Fruit fly (Drosophila melanogaster): Measurements from ENCODE around the gene CG9399.

Gene CG9399

DNA sequence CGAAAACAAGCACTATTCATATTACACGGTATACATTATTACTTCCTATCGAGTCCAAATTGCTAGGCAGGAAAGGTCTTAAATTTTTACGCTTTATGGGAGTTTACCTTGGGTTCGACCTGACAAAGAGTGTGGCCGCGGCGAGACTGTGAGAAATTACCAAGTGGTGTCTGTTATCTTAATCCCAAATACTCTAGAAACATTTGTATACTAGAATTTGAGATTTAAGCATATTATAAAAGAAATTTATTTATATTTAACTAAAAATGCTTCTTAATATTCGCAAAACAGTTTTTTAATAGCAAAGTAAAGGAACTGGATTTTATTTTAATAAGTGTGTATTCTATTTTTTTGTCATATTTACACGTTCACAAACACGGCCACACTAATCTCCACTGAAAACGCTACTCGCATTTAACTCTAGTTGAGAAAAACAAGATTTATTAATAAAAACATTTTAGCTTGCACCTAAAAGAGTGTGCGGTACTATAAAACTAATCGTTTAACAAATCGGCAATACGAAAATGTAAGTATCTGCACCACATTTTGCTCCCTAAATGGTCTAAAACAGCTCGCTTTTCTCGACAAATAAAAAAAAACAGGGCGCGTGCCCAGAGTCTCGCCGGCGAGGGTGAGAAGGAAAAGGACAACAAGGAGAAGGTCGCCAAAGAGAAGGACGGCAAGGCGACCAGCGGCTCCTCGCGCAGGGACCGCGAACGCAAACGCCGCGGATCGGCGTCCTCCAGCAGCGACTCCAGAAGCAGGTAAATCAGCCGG lies 22.2 kb downstream of the CG9399 start, which contains the start of the genes mura and RnpS1:
mura (minus strand) TSS at position 148 of the 777 bp plus-strand sequence.
RnpS1 (plus strand) TSS at position 376 of the 777 bp plus-strand sequence.
- no peak for TF ChIP-seq Rel (GFP tag; optimal IDR thresholded peaks at IDR 0.05)
- peak; percentile 58 for TF ChIP-seq Rel (tag; optimal IDR thresholded peaks at IDR 0.05)
- no peak for TF ChIP-seq Dif (GFP tag; optimal IDR thresholded peaks at IDR 0.05; ENCODE audit: partially characterized antibody)
- TF ChIP-seq rgr (GFP tag; optimal IDR thresholded peaks at IDR 0.05) = no peak
- no peak for TF ChIP-seq Sp1 (GFP tag; optimal IDR thresholded peaks at IDR 0.05)
- TF ChIP-seq HLH106 (tag; optimal IDR thresholded peaks at IDR 0.05) = no peak
- TF ChIP-seq Hnf4 (GFP tag; optimal IDR thresholded peaks at IDR 0.05) = no peak
- no peak for TF ChIP-seq CG9705 (GFP tag; optimal IDR thresholded peaks at IDR 0.05)
- no peak for TF ChIP-seq brk (GFP tag; optimal IDR thresholded peaks at IDR 0.05)

DNA sequence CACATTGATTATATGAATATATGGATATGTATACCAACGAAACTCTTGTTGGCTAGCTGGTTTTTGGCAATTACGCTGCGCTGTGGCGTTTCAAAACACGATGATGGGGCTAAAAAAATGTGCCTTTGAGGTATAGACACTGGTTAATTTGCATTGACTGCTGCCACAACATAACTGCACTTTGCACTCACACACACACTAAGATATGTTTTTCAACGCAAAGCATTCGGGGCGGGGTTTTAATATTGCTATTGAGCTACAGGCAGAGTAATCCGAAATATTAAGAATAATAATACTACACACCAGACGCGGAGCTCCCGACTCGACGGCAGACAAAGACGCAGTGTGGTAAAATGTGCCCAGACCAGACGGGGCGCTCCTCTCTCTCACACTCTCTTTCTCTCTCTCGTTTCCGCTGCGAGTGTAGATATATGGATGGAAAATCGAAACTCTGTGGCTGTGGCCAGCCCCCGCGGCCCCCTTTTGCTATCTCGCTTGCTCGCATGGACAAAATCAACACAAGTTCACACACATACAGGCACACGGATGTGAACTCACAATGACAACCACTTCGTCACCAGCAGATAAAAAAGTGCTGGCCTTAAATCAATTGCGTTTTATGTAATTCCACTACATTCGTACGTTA lies 22.9 kb downstream of the CG9399 start:
- TF ChIP-seq GATAd (GFP tag; optimal IDR thresholded peaks at IDR 0.05) (no peak), Rel (GFP tag; optimal IDR thresholded peaks at IDR 0.05) (no peak), Rel (tag; optimal IDR thresholded peaks at IDR 0.05) (peak; percentile 73), CrebA (GFP tag; optimal IDR thresholded peaks at IDR 0.05; ENCODE audit: borderline replicate concordance) (no peak), ey (GFP tag; optimal IDR thresholded peaks at IDR 0.05) (peak; percentile 5), brk (GFP tag; optimal IDR thresholded peaks at IDR 0.05) (no peak), fru (GFP tag; optimal IDR thresholded peaks at IDR 0.05) (peak; percentile 57), br (GFP tag; optimal IDR thresholded peaks at IDR 0.05) (peak; percentile 66), woc (GFP tag; optimal IDR thresholded peaks at IDR 0.05) (peak; percentile 24), lola (GFP tag; optimal IDR thresholded peaks at IDR 0.05) (no peak), Jra (GFP tag; optimal IDR thresholded peaks at IDR 0.05) (peak; percentile 59), sv (GFP tag; optimal IDR thresholded peaks at IDR 0.05) (no peak), Hnf4 (GFP tag; optimal IDR thresholded peaks at IDR 0.05) (peak; percentile 36), dmrt93B (GFP tag; optimal IDR thresholded peaks at IDR 0.05) (no peak), Hr83 (GFP tag; optimal IDR thresholded peaks at IDR 0.05; ENCODE audit: poor library complexity, severe bottlenecking) (peak; percentile 94), dl (GFP tag; optimal IDR thresholded peaks at IDR 0.05; ENCODE audit: insufficient read depth in 1 of 2, partially characterized antibody in 2 of 2) (peak; percentile 96), foxo (GFP tag; optimal IDR thresholded peaks at IDR 0.05) (peak in 1 of 2 experiments; percentile 58), Dif (GFP tag; optimal IDR thresholded peaks at IDR 0.05; ENCODE audit: partially characterized antibody) (peak; percentile 96), Myc (optimal IDR thresholded peaks at IDR 0.05) (no peak), dsf (GFP tag; optimal IDR thresholded peaks at IDR 0.05; ENCODE audit: borderline replicate concordance) (no peak), h (GFP tag; optimal IDR thresholded peaks at IDR 0.05) (peak; percentile 80), usp (GFP tag; optimal IDR thresholded peaks at IDR 0.05) (no peak), Hr78 (GFP tag; optimal IDR thresholded peaks at IDR 0.05) (no peak), N (GFP tag; optimal IDR thresholded peaks at IDR 0.05) (peak; percentile 49), psq (GFP tag; optimal IDR thresholded peaks at IDR 0.05) (peak; percentile 42), OdsH (GFP tag; optimal IDR thresholded peaks at IDR 0.05) (peak; percentile 58), Dfd (GFP tag; optimal IDR thresholded peaks at IDR 0.05) (no peak), rgr (GFP tag; optimal IDR thresholded peaks at IDR 0.05) (peak; percentile 68), jim (GFP tag; optimal IDR thresholded peaks at IDR 0.05) (peak; percentile 20), HLH106 (tag; optimal IDR thresholded peaks at IDR 0.05) (peak; percentile 39), CG32264 (GFP tag; optimal IDR thresholded peaks at IDR 0.05) (no peak), Sp1 (GFP tag; optimal IDR thresholded peaks at IDR 0.05) (peak; percentile 56)

DNA sequence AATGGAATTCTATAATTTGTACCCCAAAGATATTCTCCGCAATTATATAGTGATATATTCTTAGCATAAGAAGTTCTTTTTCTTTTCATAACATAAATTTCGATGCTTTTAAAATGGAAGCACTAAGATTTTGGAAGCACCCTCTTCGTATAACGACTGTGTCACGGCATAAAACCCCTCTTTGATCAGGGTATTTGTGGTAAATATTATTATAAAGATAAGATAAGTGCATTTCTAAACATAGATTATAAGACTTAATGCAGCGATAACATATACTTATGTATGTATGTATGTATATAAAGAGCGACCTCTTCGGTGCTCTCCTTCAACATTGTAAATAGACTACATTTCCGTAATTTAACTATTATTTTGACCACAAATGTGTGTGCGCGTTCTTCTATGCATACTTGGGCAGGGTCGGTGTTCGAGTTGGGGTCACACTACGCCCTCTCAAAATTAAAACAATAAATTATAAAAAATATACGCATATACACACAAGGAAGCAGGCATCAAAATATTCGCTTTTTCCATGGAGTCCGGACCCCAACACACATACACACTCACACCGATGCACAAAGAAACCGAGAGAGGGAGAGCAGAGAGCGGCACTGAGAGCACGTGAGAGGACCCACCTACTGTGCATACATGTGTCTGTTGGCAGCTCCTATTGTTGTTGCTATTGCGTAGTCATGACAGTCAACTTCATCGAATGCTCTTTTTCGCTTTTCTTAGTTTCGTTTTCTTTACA lies 23.6 kb downstream of the CG9399 start:
- TF ChIP-seq OdsH (GFP tag; optimal IDR thresholded peaks at IDR 0.05) = peak; percentile 23
- no peak for TF ChIP-seq dsf (GFP tag; optimal IDR thresholded peaks at IDR 0.05; ENCODE audit: borderline replicate concordance)
- peak; percentile 10 for TF ChIP-seq rgr (GFP tag; optimal IDR thresholded peaks at IDR 0.05)
- no peak for TF ChIP-seq Mio (GFP tag; optimal IDR thresholded peaks at IDR 0.05)
- peak; percentile 30 for TF ChIP-seq h (GFP tag; optimal IDR thresholded peaks at IDR 0.05)
- no peak for TF ChIP-seq lola (GFP tag; optimal IDR thresholded peaks at IDR 0.05)
- TF ChIP-seq brk (GFP tag; optimal IDR thresholded peaks at IDR 0.05) = peak; percentile 24
- TF ChIP-seq dl (GFP tag; optimal IDR thresholded peaks at IDR 0.05; ENCODE audit: insufficient read depth in 1 of 2, partially characterized antibody in 2 of 2) = peak; percentile 99
- TF ChIP-seq Hr83 (GFP tag; optimal IDR thresholded peaks at IDR 0.05; ENCODE audit: poor library complexity, severe bottlenecking) = peak; percentile 91
- no peak for TF ChIP-seq psq (GFP tag; optimal IDR thresholded peaks at IDR 0.05)
- peak; percentile 26 for TF ChIP-seq br (GFP tag; optimal IDR thresholded peaks at IDR 0.05)
- TF ChIP-seq CG9705 (GFP tag; optimal IDR thresholded peaks at IDR 0.05) = no peak
- no peak for TF ChIP-seq Abd-B (GFP tag; optimal IDR thresholded peaks at IDR 0.05)
- no peak for TF ChIP-seq CrebA (GFP tag; optimal IDR thresholded peaks at IDR 0.05; ENCODE audit: borderline replicate concordance)
- peak; percentile 70 for TF ChIP-seq Hnf4 (GFP tag; optimal IDR thresholded peaks at IDR 0.05)
- peak; percentile 100 for TF ChIP-seq Dif (GFP tag; optimal IDR thresholded peaks at IDR 0.05; ENCODE audit: partially characterized antibody)
- peak; percentile 31 for TF ChIP-seq Jra (GFP tag; optimal IDR thresholded peaks at IDR 0.05)
- no peak for TF ChIP-seq Sp1 (GFP tag; optimal IDR thresholded peaks at IDR 0.05)
- TF ChIP-seq sv (GFP tag; optimal IDR thresholded peaks at IDR 0.05) = no peak
- TF ChIP-seq jim (GFP tag; optimal IDR thresholded peaks at IDR 0.05) = no peak
- TF ChIP-seq pan (optimal IDR thresholded peaks at IDR 0.05) = no peak
- no peak for TF ChIP-seq Dfd (GFP tag; optimal IDR thresholded peaks at IDR 0.05)
- TF ChIP-seq fru (GFP tag; optimal IDR thresholded peaks at IDR 0.05) = no peak
- TF ChIP-seq HLH106 (tag; optimal IDR thresholded peaks at IDR 0.05) = no peak
- TF ChIP-seq usp (GFP tag; optimal IDR thresholded peaks at IDR 0.05) = no peak
- TF ChIP-seq Rel (GFP tag; optimal IDR thresholded peaks at IDR 0.05) = peak; percentile 64
- TF ChIP-seq Rel (tag; optimal IDR thresholded peaks at IDR 0.05) = no peak
- TF ChIP-seq CG32264 (GFP tag; optimal IDR thresholded peaks at IDR 0.05) = peak; percentile 16
- no peak for TF ChIP-seq tai (GFP tag; optimal IDR thresholded peaks at IDR 0.05)
- no peak for TF ChIP-seq Myc (optimal IDR thresholded peaks at IDR 0.05)
- no peak for TF ChIP-seq ey (GFP tag; optimal IDR thresholded peaks at IDR 0.05)

Measured in whole organism, wandering third instar larva.